Worm (Caenorhabditis elegans) whole organism, early embryonic: ENCODE measurements around the gene F14B8.6.

Source experiments
- B0310.2 ChIP-seq: sonication (generic microtip); optimal IDR thresholded peaks from 2 replicates; lab custom pipeline; 2016; ENCODE audit warnings: mild to moderate bottlenecking, missing genetic modification characterization, missing compliant biosample characterization
- F13C5.2 ChIP-seq: sonication (generic microtip); optimal IDR thresholded peaks from 2 replicates; lab custom pipeline; 2017; ENCODE audit warnings: mild to moderate bottlenecking, missing genetic modification characterization, inconsistent platforms, missing compliant biosample characterization
- aly-1 ChIP-seq: sonication (generic microtip); optimal IDR thresholded peaks from 2 replicates; lab custom pipeline; 2016; ENCODE audit warnings: missing genetic modification characterization, missing compliant biosample characterization
- ama-1 ChIP-seq: fragments of 150-350 bp; optimal IDR thresholded peaks from 2 replicates; lab custom pipeline; 2014
- ceh-13 ChIP-seq: fragments of 200-800 bp; sonication (Bioruptor generic); optimal IDR thresholded peaks from 2 replicates; lab custom pipeline; 2018; ENCODE audit warnings: mild to moderate bottlenecking, missing genetic modification characterization, missing compliant biosample characterization
- ceh-36 ChIP-seq: sonication (generic microtip); optimal IDR thresholded peaks from 2 replicates; lab custom pipeline; 2016; ENCODE audit warnings: missing genetic modification characterization, inconsistent platforms, missing compliant biosample characterization
- ets-7 ChIP-seq: sonication (generic microtip); optimal IDR thresholded peaks from 2 replicates; lab custom pipeline; 2016; ENCODE audit warnings: missing genotype, missing genetic modification characterization, missing compliant biosample characterization
- flt-1 ChIP-seq: fragments of 200-800 bp; sonication (Bioruptor generic); IDR thresholded peaks from 2 replicates; pipeline ENCODE4 v1.3.6; 2022; ENCODE audit warnings: missing genetic modification characterization, missing compliant biosample characterization
- hmbx-1 ChIP-seq: sonication (generic microtip); optimal IDR thresholded peaks from 2 replicates; lab custom pipeline; 2016; ENCODE audit warnings: mild to moderate bottlenecking, missing genetic modification characterization, missing compliant biosample characterization
- hmg-4 ChIP-seq: fragments of 200-800 bp; sonication (Bioruptor generic); optimal IDR thresholded peaks from 2 replicates; lab custom pipeline; 2018; ENCODE audit warnings: mild to moderate bottlenecking, missing genetic modification characterization, missing compliant biosample characterization
- hnd-1 ChIP-seq: sonication (generic microtip); optimal IDR thresholded peaks from 2 replicates; lab custom pipeline; 2016; ENCODE audit warnings: missing genetic modification characterization, missing compliant biosample characterization
- pes-1 ChIP-seq: fragments of 200-800 bp; sonication (Bioruptor generic); IDR thresholded peaks from 2 replicates; pipeline ENCODE4 v1.3.6; 2022; ENCODE audit warnings: missing genetic modification reagents, missing genetic modification characterization, missing compliant biosample characterization
- scrt-1 ChIP-seq: fragments of 200-800 bp; sonication (Bioruptor generic); IDR thresholded peaks from 2 replicates; pipeline ENCODE4 v1.3.6; 2022; ENCODE audit warnings: missing genetic modification characterization, missing compliant biosample characterization
- sea-1 ChIP-seq: fragments of 200-800 bp; sonication (Bioruptor generic); conservative IDR thresholded peaks from 2 replicates; pipeline ENCODE4 v1.3.6; 2022; ENCODE audit warnings: missing genetic modification characterization, missing compliant biosample characterization
- tbx-11 ChIP-seq: fragments of 200-800 bp; sonication (Bioruptor generic); IDR thresholded peaks from 2 replicates; pipeline ENCODE4 v1.3.6; 2022; ENCODE audit warnings: missing genetic modification characterization, missing compliant biosample characterization
- tbx-37 ChIP-seq: fragments of 200-800 bp; sonication (Bioruptor generic); conservative IDR thresholded peaks from 2 replicates; pipeline ENCODE4 v1.3.6; 2022; ENCODE audit warnings: missing genetic modification reagents, missing genetic modification characterization, missing compliant biosample characterization
- tra-4 ChIP-seq: sonication (generic microtip); optimal IDR thresholded peaks from 2 replicates; lab custom pipeline; 2017; ENCODE audit warnings: missing genetic modification characterization, missing compliant biosample characterization

F14B8.6 gene

DNA sequence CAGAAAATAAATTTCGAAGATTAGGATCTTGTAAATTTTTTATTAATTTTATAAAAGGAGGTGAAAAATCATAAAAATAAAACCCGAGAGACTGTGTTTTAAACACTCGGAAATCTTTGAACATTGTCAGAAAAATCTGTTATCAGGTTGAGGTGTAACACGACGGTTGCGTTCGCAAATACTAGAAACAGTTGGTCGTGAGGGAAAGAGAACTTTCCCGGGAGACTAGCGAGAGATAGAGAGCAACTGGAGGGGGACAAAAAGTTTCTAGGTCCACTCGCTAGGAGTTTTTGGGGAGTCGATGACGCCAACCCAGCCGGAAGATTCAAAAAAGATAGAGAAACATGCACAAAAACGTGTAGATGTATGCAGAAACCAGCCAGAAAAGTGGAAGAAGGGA, 30.1 kb upstream of the F14B8.6 start:
- TF ChIP-seq tra-4 (tag; lab: Kevin White, UChicago) (no peak), hnd-1 (tag; lab: Kevin White, UChicago) (no peak), B0310.2 (tag; lab: Kevin White, UChicago) (no peak), scrt-1 (GFP tag; lab: Robert Waterston, UW) (no peak), tbx-11 (GFP tag; lab: Robert Waterston, UW) (no peak)

DNA sequence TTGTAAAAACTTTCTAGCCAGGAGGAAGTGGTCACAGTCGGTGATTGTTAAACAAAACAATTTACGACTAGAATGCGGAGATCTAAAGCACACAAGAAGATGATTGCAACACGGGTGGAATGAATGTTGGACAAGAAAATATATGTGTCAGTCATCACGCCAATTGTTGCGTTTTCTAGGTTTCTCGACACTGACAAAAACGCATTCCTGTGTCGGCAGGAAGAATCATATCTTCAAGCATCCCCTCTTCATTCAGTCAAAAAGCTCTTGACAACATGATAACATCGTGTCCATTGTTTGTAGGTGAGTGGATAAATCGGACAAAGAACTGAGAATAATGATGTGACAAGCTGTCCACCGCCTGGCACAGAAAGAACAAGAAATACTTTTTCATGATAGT, 27.3 kb upstream of the F14B8.6 start:
- TF ChIP-seq tra-4 (tag; lab: Kevin White, UChicago) (no peak), F13C5.2 (tag; lab: Kevin White, UChicago) (no peak), B0310.2 (tag; lab: Kevin White, UChicago) (no peak), pes-1 (no peak), flt-1 (GFP tag; lab: Robert Waterston, UW) (no peak), ets-7 (tag; lab: Kevin White, UChicago) (no peak), tbx-37 (GFP tag; lab: Robert Waterston, UW) (no peak), ceh-13 (GFP tag; lab: Kevin White, UChicago) (no peak), hmg-4 (no peak), aly-1 (tag; lab: Kevin White, UChicago) (no peak), tbx-11 (GFP tag; lab: Robert Waterston, UW) (no peak), hnd-1 (tag; lab: Kevin White, UChicago) (no peak), sea-1 (no peak), scrt-1 (GFP tag; lab: Robert Waterston, UW) (no peak), ceh-36 (no peak), hmbx-1 (tag; lab: Kevin White, UChicago) (no peak), ama-1 (no peak)

DNA sequence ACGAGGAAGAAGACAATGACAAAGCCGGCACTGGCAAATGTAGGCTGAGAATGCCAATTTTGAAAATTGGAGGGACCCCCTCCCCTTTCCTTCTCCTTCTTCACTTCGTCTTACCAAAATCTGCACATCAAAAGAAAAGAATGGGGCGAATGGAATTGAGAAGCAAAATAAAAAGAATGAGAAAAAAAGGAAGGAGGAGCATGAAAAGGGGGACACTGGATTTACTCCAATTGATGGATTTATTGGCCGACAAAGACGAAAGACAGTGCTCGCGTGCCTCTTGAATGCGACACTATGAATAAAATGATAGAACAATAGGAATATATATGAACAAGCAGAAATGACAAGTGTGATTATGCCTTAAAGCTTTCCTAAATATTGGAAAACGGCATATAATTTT, 26.7 kb upstream of the F14B8.6 start:
- TF ChIP-seq ceh-13 (GFP tag; lab: Kevin White, UChicago) (no peak), hnd-1 (tag; lab: Kevin White, UChicago) (no peak), ama-1 (no peak), F13C5.2 (tag; lab: Kevin White, UChicago) (no peak), tra-4 (tag; lab: Kevin White, UChicago) (no peak), B0310.2 (tag; lab: Kevin White, UChicago) (no peak), tbx-37 (GFP tag; lab: Robert Waterston, UW) (no peak), pes-1 (no peak), scrt-1 (GFP tag; lab: Robert Waterston, UW) (no peak), ceh-36 (no peak), tbx-11 (GFP tag; lab: Robert Waterston, UW) (no peak), ets-7 (tag; lab: Kevin White, UChicago) (no peak), sea-1 (no peak), aly-1 (tag; lab: Kevin White, UChicago) (no peak), flt-1 (GFP tag; lab: Robert Waterston, UW) (no peak), hmbx-1 (tag; lab: Kevin White, UChicago) (no peak), hmg-4 (no peak)

- TF ChIP-seq tbx-37 (GFP tag; lab: Robert Waterston, UW) (no peak), ama-1 (no peak), B0310.2 (tag; lab: Kevin White, UChicago) (no peak), ets-7 (tag; lab: Kevin White, UChicago) (no peak), pes-1 (no peak), hnd-1 (tag; lab: Kevin White, UChicago) (no peak), hmbx-1 (tag; lab: Kevin White, UChicago) (no peak), sea-1 (no peak)
These were observed 24.1 kb upstream of the F14B8.6 start, which contains the start of gene inx-1 for ce11 chrX:6956299-6956698. TSS of gene inx-1 (minus strand) at chrX:6956399.

DNA sequence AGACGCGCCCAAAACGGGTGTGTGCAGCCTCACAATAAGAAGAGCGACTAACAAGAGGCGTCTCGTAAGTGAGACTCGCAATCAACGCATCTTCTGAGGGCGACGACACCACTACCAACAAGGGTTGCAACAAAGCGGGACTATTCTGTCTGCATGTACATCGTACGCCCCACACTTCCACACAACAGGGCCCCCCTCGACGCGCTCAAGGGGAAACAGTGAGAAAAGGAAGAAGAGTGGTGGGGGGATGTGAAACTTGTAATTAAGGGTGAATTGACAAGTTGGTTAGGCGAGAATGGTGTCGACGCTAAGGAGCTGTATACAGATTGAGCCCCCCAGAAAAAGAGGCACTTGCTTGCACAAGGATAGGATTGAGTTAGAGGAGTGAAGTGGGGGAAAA, 21.1 kb upstream of the F14B8.6 start:
- no peak for TF ChIP-seq tbx-37 (GFP tag; lab: Robert Waterston, UW)
- TF ChIP-seq ceh-13 (GFP tag; lab: Kevin White, UChicago) = no peak
- no peak for TF ChIP-seq F13C5.2 (tag; lab: Kevin White, UChicago)
- no peak for TF ChIP-seq tbx-11 (GFP tag; lab: Robert Waterston, UW)
- no peak for TF ChIP-seq flt-1 (GFP tag; lab: Robert Waterston, UW)
- TF ChIP-seq ceh-36 = no peak
- no peak for TF ChIP-seq scrt-1 (GFP tag; lab: Robert Waterston, UW)
- no peak for TF ChIP-seq hnd-1 (tag; lab: Kevin White, UChicago)
- no peak for TF ChIP-seq pes-1
- no peak for TF ChIP-seq hmg-4
- no peak for TF ChIP-seq ama-1
- no peak for TF ChIP-seq sea-1
- no peak for TF ChIP-seq B0310.2 (tag; lab: Kevin White, UChicago)
- no peak for TF ChIP-seq hmbx-1 (tag; lab: Kevin White, UChicago)

DNA sequence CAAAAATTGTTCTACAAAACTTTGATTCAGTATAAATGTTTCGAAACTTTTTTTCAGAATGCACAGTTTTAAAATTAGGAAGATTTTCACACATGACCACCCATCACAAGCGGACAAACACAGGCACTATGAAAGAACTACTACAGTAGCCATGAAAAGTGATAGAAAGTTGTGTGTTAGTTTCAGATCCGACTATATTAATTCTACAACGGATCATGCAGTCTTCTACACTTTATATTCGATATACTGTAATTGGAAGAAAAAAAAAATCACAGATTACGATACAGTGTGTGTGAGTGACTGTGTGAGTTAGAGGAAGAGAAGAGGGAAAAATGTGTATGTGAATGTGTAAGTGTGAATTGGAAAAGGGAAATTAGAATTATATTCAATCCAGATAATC, 14.6 kb upstream of the F14B8.6 start:
- no peak for TF ChIP-seq flt-1 (GFP tag; lab: Robert Waterston, UW)
- no peak for TF ChIP-seq pes-1
- TF ChIP-seq aly-1 (tag; lab: Kevin White, UChicago) = no peak
- no peak for TF ChIP-seq tra-4 (tag; lab: Kevin White, UChicago)
- TF ChIP-seq ets-7 (tag; lab: Kevin White, UChicago) = no peak

ce11 chrX:6941711-6942110, 9.5 kb upstream of the F14B8.6 start:
- TF ChIP-seq scrt-1 (GFP tag; lab: Robert Waterston, UW) (no peak), tbx-37 (GFP tag; lab: Robert Waterston, UW) (no peak), pes-1 (no peak), hmbx-1 (tag; lab: Kevin White, UChicago) (no peak), hmg-4 (no peak), hnd-1 (tag; lab: Kevin White, UChicago) (no peak), B0310.2 (tag; lab: Kevin White, UChicago) (no peak), F13C5.2 (tag; lab: Kevin White, UChicago) (no peak)

- TF ChIP-seq F13C5.2 (tag; lab: Kevin White, UChicago) (no peak), ets-7 (tag; lab: Kevin White, UChicago) (no peak), hnd-1 (tag; lab: Kevin White, UChicago) (no peak), tbx-37 (GFP tag; lab: Robert Waterston, UW) (no peak), sea-1 (no peak), hmbx-1 (tag; lab: Kevin White, UChicago) (no peak), tra-4 (tag; lab: Kevin White, UChicago) (no peak), hmg-4 (no peak)
These were observed 8.6 kb upstream of the F14B8.6 start for ce11 chrX:6940775-6941174.
